Worm (Caenorhabditis elegans) whole organism, dauer: ENCODE results near the gene emc-3.

Experiments
- unc-62 ChIP-seq: sonication (generic microtip); optimal IDR thresholded peaks from 2 replicates; lab custom pipeline; 2017; ENCODE audit warnings: missing biosample characterization, missing genetic modification reagents, missing genetic modification characterization

emc-3 gene

DNA sequence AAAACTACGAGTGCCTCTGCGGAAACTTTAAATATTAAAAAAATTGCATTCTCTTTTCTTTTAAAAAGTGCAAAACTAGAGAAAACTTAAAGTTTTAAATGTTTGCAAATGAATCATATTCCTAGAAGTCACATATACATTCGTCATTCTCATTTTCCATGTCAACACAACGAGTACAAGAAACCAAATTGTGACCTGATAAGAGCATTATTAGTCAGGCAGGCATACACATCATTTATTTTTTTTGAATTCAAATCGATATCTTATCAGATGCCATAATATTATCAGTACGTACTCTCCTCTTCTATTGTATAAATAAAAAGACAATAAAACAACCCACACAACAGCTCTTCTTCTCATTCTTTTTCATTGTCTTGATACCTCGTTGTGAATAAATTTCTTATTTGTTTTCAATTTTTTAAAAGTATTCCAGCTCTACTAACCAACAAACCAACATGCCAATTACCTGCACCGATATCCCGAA lies 34.4 kb downstream of the emc-3 start, which contains the start of gene W02A2.9:
W02A2.9 (plus strand) TSS at position 434 of the 484 bp plus-strand sequence.
- TF ChIP-seq unc-62, result no peak

DNA sequence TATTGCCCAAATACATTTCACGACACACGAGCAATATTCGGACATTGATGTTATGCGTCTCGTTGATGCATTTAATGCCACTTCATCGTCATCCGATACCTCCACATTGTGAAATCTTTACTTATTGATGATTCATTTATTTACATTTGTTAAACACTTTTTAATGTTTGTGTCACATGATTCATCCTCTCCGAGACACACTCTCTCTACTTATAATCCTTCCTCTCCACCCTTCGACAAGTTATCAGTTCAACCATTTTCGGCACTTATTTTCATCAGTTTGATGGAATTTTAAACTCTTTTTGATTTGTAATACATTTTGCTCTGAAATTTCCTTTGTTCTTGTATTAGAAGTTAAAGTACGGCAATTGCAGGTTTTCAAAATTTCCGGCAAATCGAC lies 35.6 kb downstream of the emc-3 start:
- no peak for TF ChIP-seq unc-62

DNA sequence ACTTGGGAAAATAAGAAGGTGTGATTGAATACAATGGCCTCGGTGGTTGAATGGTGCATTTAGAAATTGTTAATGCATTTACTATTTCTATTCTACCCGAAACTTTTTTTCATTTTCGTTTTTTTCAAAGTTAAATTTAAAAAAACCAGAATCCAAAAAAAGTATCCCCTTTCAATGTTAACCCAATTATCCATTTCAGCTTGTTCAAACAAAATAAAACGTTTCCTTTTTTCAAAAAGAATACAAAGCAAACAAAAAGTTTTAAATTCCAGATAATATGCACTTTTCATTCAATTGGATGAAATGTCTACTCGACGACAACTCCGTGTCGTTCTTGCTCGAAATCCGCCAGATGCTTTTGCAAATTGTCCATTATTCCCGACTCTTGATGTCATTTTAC lies 39.2 kb downstream of the emc-3 start, which contains the start of gene W02A2.5:
W02A2.5 (plus strand) TSS at position 301 of the 400 bp plus-strand sequence.
- TF ChIP-seq unc-62, result no peak

- TF ChIP-seq unc-62, result no peak
These were observed 47.4 kb downstream of the emc-3 start for ce11 chrIV:13334287-13334686.

DNA sequence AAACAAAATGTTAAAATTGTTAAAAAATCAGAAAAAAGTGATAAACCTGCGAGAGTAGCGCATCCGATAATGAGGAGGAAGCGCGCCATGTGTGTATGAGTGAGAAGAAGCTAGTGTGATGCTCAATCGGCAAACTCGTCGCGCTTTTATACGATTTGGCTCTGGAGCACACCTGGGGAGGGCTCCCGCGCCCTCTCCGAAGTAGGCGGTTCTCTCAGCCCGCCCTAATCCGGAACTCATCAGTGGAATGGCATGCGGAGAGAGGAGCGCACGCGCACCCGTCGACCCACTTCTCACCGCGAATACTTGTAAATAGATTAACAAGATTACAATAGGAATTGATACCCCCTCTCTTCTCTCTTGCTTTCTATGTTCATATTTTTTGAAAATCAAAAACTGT lies 50.4 kb downstream of the emc-3 start, which contains the start of gene pqn-74:
pqn-74 (minus strand) TSS at position 122 of the 400 bp plus-strand sequence.
- no peak for TF ChIP-seq unc-62

ce11 chrIV:13330547-13330946 lies 51.2 kb downstream of the emc-3 start:
- no peak for TF ChIP-seq unc-62
